Worm (Caenorhabditis elegans): ENCODE results near the gene tiar-1.
A peak's percentile ranks its signal among the peaks of the same experiment; 100 is the strongest.

tiar-1 gene

DNA sequence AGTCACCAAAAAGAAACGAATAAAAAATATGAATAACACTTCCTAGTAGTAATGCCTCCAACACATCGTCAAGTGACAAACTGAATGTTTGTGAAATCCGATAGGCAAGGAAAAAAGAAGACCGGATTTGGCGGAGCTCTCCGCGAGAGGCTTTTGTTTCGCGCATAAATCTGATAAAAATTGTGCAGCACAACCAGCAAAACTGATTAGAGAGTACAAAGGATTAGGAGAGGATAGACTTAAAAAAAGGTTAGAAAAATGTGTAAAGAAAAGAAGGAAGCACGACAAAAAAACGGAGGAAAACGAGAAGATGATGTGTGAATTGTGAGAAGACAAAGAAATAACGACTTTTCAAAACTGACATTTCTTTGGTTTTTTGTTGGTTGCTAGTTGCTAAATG, 13.1 kb upstream of the tiar-1 start, which contains the start of gene rab-3:
Gene rab-3 (minus strand): TSS at position 147 of the 400 bp plus-strand sequence.
- TF ChIP-seq elt-1 (tag; optimal IDR thresholded peaks at IDR 0.05) = no peak
- TF ChIP-seq fkh-10 (GFP tag; optimal IDR thresholded peaks at IDR 0.05) = peak; percentile 66

DNA sequence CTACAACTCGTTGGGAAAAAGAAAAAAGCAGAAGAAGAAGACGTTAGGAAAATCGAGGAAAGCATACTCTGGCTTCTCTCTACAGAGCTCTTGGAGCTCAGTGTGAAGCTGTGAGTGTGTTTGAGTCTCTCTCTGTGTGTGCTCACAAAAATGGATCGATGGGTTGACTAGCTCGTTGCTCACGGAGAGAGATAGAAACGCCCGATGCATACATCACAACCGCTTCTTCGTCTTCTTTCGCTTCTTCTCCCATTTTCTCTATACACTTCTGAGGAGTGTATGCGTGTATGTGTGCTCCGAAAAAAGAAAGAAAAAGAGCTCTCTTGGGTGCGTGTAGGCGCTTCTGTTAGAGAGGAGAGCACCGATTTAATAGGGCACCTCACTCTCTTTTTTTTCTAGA, 10.5 kb upstream of the tiar-1 start:
- peak; percentile 80 for TF ChIP-seq nfya-1 (tag; optimal IDR thresholded peaks at IDR 0.05; ENCODE audit: insufficient read depth)
- TF ChIP-seq fkh-2 (tag; optimal IDR thresholded peaks at IDR 0.05) = no peak
- no peak for TF ChIP-seq ceh-82 (tag; optimal IDR thresholded peaks at IDR 0.05)
- TF ChIP-seq fkh-10 (GFP tag; optimal IDR thresholded peaks at IDR 0.05) = peak; percentile 89
- peak; percentile 71 for TF ChIP-seq lin-15B (tag; optimal IDR thresholded peaks at IDR 0.05)
- peak; percentile 66 for TF ChIP-seq hmg-11 (tag; optimal IDR thresholded peaks at IDR 0.05)
- no peak for TF ChIP-seq nhr-67 (tag; optimal IDR thresholded peaks at IDR 0.05)
- TF ChIP-seq nhr-11 (tag; optimal IDR thresholded peaks at IDR 0.05) = peak; percentile 6
- TF ChIP-seq tbx-2 (tag; optimal IDR thresholded peaks at IDR 0.05) = peak; percentile 42
- TF ChIP-seq lin-39 (tag; optimal IDR thresholded peaks at IDR 0.05) = peak; percentile 94
- peak; percentile 73 for TF ChIP-seq snpc-4 (tag; optimal IDR thresholded peaks at IDR 0.05)
- no peak for TF ChIP-seq nhr-237 (tag; optimal IDR thresholded peaks at IDR 0.05)
- TF ChIP-seq zag-1 (tag; optimal IDR thresholded peaks at IDR 0.05) = peak; percentile 46

DNA sequence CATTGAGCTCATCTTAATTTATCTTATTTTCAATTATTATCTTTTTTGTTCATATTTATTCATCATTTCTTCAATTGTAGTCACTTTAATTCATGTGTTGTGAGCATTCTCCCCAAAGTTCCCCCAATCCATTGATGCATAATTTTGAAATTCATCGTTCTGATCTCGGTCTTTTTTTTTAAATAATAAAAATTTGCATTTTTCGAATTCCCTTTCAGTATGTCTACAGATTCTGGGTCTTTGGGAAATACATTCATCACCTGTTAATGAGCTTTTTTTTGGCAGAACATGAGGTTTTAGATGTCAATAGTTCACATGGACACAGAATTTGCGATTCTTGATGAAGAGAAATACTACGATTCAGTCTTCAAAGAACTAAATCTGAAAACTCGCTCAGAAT, 5.2 kb upstream of the tiar-1 start, which contains the start of gene damt-1:
Gene damt-1 (plus strand): TSS at position 301 of the 400 bp plus-strand sequence.
- TF ChIP-seq pha-4 (tag; optimal IDR thresholded peaks at IDR 0.05) (no peak), ama-1 (optimal IDR thresholded peaks at IDR 0.05) (no peak), fkh-10 (GFP tag; optimal IDR thresholded peaks at IDR 0.05) (no peak), ztf-11 (tag; optimal IDR thresholded peaks at IDR 0.05) (no peak), mdl-1 (tag; optimal IDR thresholded peaks at IDR 0.05) (no peak), ZK546.5 (tag; optimal IDR thresholded peaks at IDR 0.05) (no peak), fkh-2 (tag; optimal IDR thresholded peaks at IDR 0.05) (no peak)

DNA sequence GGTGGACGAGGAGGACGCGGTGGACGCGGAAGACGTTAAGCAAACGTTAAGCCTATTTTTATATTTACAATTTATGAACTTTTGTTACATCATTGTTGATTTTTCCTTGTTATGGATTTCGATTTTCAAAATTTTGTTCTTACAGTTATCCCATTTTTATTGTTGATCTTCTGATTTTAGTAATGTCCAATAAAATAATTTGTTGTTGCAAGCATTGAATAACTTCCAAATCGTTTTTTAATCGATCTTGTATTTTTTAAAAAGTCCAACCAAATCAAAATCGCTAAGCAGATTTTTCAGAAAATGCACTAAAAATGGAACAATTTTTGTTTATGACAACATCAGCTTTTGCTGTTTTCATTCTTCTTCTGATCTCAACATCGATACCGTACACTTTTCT, 3.2 kb upstream of the tiar-1 start, which contains the start of gene zipt-3:
Gene zipt-3 (plus strand): TSS at position 301 of the 400 bp plus-strand sequence.
- TF ChIP-seq hmg-11 (tag; optimal IDR thresholded peaks at IDR 0.05) (no peak), nhr-77 (tag; optimal IDR thresholded peaks at IDR 0.05) (no peak), nhr-11 (tag; optimal IDR thresholded peaks at IDR 0.05) (no peak), elt-3 (tag; optimal IDR thresholded peaks at IDR 0.05) (no peak), pha-4 (tag; optimal IDR thresholded peaks at IDR 0.05) (no peak), jun-1 (tag; optimal IDR thresholded peaks at IDR 0.05) (no peak), egl-27 (tag; optimal IDR thresholded peaks at IDR 0.05) (no peak), nhr-23 (tag; optimal IDR thresholded peaks at IDR 0.05) (no peak), ztf-11 (tag; optimal IDR thresholded peaks at IDR 0.05) (no peak), ceh-9 (tag; optimal IDR thresholded peaks at IDR 0.05) (no peak), nhr-43 (tag; optimal IDR thresholded peaks at IDR 0.05; ENCODE audit: poor library complexity, severe bottlenecking) (no peak), nhr-28 (tag; optimal IDR thresholded peaks at IDR 0.05) (no peak), mdl-1 (tag; optimal IDR thresholded peaks at IDR 0.05) (no peak), R02D3.7 (tag; optimal IDR thresholded peaks at IDR 0.05) (no peak), zag-1 (tag; optimal IDR thresholded peaks at IDR 0.05) (no peak), fos-1 (tag; optimal IDR thresholded peaks at IDR 0.05) (no peak), aly-2 (tag; optimal IDR thresholded peaks at IDR 0.05) (no peak), elt-2 (tag; optimal IDR thresholded peaks at IDR 0.05) (no peak), lin-15B (tag; optimal IDR thresholded peaks at IDR 0.05) (no peak)

DNA sequence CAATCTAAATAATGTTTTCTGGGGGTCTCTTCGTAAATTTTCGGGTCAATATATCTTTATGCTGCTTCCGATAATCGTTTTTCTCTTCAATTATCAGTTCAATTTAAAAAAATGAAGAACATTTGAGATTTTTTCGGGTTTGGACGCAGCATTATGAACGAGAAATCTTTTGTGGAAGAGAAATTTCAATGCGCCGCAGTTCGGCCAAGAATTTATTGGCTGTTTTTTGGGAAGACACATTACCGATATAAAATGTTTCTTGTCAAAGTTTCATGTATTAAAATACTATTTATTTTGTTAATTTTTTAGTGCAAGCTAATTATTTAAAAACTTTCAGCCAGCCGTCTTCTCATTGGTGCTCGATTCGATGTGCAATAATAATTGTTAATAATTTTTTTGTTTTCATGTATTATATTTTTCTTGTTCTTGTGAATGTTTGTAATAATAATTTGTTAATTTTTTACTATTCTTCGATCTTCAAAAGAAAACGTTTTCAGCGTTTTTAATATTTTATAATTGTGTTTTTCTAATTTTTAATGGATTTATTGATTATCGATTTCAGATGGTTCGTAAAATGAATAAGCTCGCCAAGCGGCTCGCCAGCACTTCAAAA, 1.2 kb upstream of the tiar-1 start, which contains the start of the genes C18A3.10 and C18A3.3:
Gene C18A3.10 (minus strand): TSS at position 101 of the 613 bp plus-strand sequence.
Gene C18A3.3 (plus strand): TSS at position 563 of the 613 bp plus-strand sequence.
- no peak for TF ChIP-seq nhr-11 (tag; optimal IDR thresholded peaks at IDR 0.05)
- no peak for TF ChIP-seq elt-2 (tag; optimal IDR thresholded peaks at IDR 0.05)

DNA sequence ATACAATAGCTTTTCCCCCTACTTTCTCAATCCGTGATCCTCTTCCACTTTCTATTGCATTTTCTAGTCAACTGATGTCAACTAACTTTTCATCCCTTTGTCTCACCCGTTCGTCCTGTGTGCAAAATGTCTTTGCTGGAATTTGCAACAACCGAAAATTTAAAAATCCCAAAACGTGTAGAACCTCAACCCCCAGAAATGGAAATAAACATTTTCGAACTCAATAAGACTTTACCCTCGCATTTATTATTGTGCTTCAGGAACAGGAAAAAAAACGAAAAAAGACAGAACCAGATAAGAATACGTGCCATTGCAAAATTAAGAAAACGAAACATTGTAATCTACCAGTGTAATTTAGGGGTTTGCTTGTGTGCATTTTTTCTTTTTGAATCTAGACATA, 2.5 kb downstream of the tiar-1 start:
- no peak for TF ChIP-seq nhr-28 (tag; optimal IDR thresholded peaks at IDR 0.05)
- TF ChIP-seq lin-39 (tag; optimal IDR thresholded peaks at IDR 0.05) = no peak
- TF ChIP-seq unc-62 (GFP tag; optimal IDR thresholded peaks at IDR 0.05) = no peak
- peak; percentile 22 for TF ChIP-seq elt-2 (tag; optimal IDR thresholded peaks at IDR 0.05)
- peak; percentile 33 for TF ChIP-seq ama-1 (optimal IDR thresholded peaks at IDR 0.05)
- TF ChIP-seq ztf-4 (tag; optimal IDR thresholded peaks at IDR 0.05) = peak; percentile 44
- TF ChIP-seq ceh-16 (tag; optimal IDR thresholded peaks at IDR 0.05) = no peak

All from whole organism, L3 larva.